Fruit fly (Drosophila melanogaster): ENCODE results near the gene CG6231.

DNA sequence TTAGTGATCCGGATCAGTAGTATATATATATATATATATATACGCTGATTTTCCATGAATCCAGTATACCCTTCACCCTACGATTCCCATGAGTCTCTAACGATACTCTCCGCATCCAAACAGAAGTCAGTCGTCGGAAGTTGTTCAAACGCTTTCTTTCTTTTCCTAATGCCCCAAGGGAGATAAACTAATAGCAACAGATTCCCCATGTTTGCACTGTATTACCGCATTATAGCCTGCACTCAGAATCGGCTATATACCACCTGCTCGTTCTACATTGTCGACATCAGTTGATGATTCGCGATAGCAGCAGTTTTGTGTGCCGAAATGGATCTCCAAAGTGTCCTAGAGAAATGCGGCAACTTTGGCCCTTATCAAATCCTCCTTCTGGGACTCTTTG, 25.6 kb downstream of the CG6231 start, which contains the start of gene CG17751:
- TF ChIP-seq Sin3A (optimal IDR thresholded peaks at IDR 0.05) (no peak), h (optimal IDR thresholded peaks at IDR 0.05) (no peak)

All from Kc167 (cell line).